Worm (Caenorhabditis elegans) whole organism, late embryonic: Measurements from ENCODE around the gene ckb-2.

ENCODE experiments used
- ceh-48 ChIP-seq: sonication (generic microtip); optimal IDR thresholded peaks from 2 replicates; lab custom pipeline; 2016; ENCODE audit warnings: missing genetic modification characterization, inconsistent platforms, missing compliant biosample characterization
- hlh-15 ChIP-seq: sonication (generic microtip); optimal IDR thresholded peaks from 2 replicates; lab custom pipeline; 2016; ENCODE audit warnings: missing genetic modification characterization, missing compliant biosample characterization
- hlh-30 ChIP-seq: sonication (generic microtip); optimal IDR thresholded peaks from 2 replicates; lab custom pipeline; 2017; ENCODE audit warnings: antibody characterized with exemption, missing genetic modification characterization, missing compliant biosample characterization; ENCODE audit not compliant: insufficient read depth
- hlh-6 ChIP-seq: sonication (generic microtip); optimal IDR thresholded peaks from 2 replicates; lab custom pipeline; 2016; ENCODE audit warnings: missing genotype, missing genetic modification characterization, missing compliant biosample characterization
- hlh-8 ChIP-seq: sonication (generic microtip); optimal IDR thresholded peaks from 2 replicates; lab custom pipeline; 2016; ENCODE audit warnings: missing genotype, missing genetic modification characterization, missing compliant biosample characterization
- lim-6 ChIP-seq: sonication (generic microtip); optimal IDR thresholded peaks from 2 replicates; lab custom pipeline; 2016; ENCODE audit warnings: missing genetic modification characterization, missing compliant biosample characterization
- madf-2 ChIP-seq: sonication (generic microtip); optimal IDR thresholded peaks from 2 replicates; lab custom pipeline; 2017; ENCODE audit warnings: missing genetic modification characterization, missing compliant biosample characterization
- nhr-11 ChIP-seq: fragments of 150-350 bp; optimal IDR thresholded peaks from 2 replicates; lab custom pipeline; 2014; ENCODE audit warnings: missing biosample characterization, missing genetic modification characterization
- tbx-2 ChIP-seq: sonication (generic microtip); optimal IDR thresholded peaks from 2 replicates; lab custom pipeline; 2016; ENCODE audit warnings: missing genetic modification characterization, missing compliant biosample characterization
- tbx-7 ChIP-seq: sonication (generic microtip); optimal IDR thresholded peaks from 2 replicates; lab custom pipeline; 2016; ENCODE audit warnings: missing genotype, missing genetic modification characterization, missing compliant biosample characterization
- unc-55 ChIP-seq: sonication (generic microtip); optimal IDR thresholded peaks from 2 replicates; lab custom pipeline; 2017; ENCODE audit warnings: missing biosample characterization, missing genetic modification reagents, missing genetic modification characterization

- TF ChIP-seq nhr-11 (tag; lab: Kevin White, UChicago) (no peak), tbx-7 (tag; lab: Kevin White, UChicago) (no peak), hlh-6 (tag; lab: Kevin White, UChicago) (no peak), hlh-30 (tag; lab: Kevin White, UChicago) (no peak), tbx-2 (tag; lab: Kevin White, UChicago) (no peak), hlh-8 (tag; lab: Kevin White, UChicago) (no peak), unc-55 (GFP tag; lab: Kevin White, UChicago) (no peak), madf-2 (tag; lab: Kevin White, UChicago) (no peak), ceh-48 (tag; lab: Kevin White, UChicago) (no peak), hlh-15 (tag; lab: Kevin White, UChicago) (no peak), lim-6 (no peak)
Measured at ce11 chrIII:4321399-4321798, 46.4 kb upstream of the ckb-2 start, which contains the start of gene H38K22.7.
